Fruit fly (Drosophila melanogaster): Measurements from ENCODE around the gene Ubi-p5E.
A peak's percentile ranks its signal among the peaks of the same experiment; 100 is the strongest.

The Ubi-p5E gene

DNA sequence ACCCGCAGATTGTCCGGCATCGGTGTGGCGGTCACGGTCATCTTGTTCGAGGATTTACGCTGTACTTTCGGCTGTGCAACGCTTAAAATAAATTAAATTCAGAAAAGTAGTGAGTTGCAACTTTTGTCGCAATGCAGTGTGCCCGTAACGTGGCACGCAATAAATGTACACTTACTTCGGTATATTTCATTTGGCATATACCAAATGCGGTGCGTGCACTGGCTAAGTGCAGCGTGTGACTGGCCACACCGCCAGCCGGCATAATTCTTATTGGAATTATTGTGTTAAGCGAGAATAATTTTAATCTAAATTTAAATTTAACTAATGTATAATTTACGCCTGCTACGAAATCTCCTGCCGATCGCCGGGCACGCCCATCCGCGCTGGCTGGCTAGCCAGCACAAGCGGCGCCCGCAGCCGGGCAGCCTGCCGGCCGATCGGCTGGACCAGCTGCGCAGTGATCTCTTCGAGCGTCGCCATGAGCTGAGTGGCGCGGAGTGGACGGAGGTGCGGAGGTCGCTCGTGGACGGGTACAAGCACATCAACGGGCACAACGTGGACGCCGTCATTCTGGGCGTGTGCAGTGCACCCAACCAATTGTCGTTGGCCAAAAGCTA lies 11.7 kb upstream of the Ubi-p5E start, which contains the start of the genes Rpt4 and mldr:
Rpt4 (minus strand) TSS at position 163 of the 617 bp plus-strand sequence.
mldr (plus strand) TSS at position 221 of the 617 bp plus-strand sequence.
- TF ChIP-seq rn (GFP tag; IDR thresholded peaks at IDR 0.05) (no peak), Pif1A (GFP tag; optimal IDR thresholded peaks at IDR 0.05) (no peak), CG34367 (tag; optimal IDR thresholded peaks at IDR 0.05) (no peak), EcR (GFP tag; optimal IDR thresholded peaks at IDR 0.05) (no peak)

dm6 chrX:6287842-6288241 lies 8.4 kb upstream of the Ubi-p5E start, which contains the start of the genes Top3beta and wuho:
Gene Top3beta (minus strand): TSS chrX:6287990.
Gene wuho (plus strand): TSS chrX:6288100.
- no peak for TF ChIP-seq CG13204 (GFP tag; optimal IDR thresholded peaks at IDR 0.05)
- peak; percentile 44; the same call in 1 of the 3 replicates for TF ChIP-seq CG4496 (GFP tag; IDR thresholded peaks at IDR 0.05)
- TF ChIP-seq fd96Ca (GFP tag; IDR thresholded peaks at IDR 0.05): no peak
- TF ChIP-seq CG14655 (GFP tag; optimal IDR thresholded peaks at IDR 0.05): no peak
- no peak for TF ChIP-seq D1 (tag; optimal IDR thresholded peaks at IDR 0.05)
- no peak for TF ChIP-seq gl (tag; optimal IDR thresholded peaks at IDR 0.05)
- no peak for TF ChIP-seq CG8159 (tag; optimal IDR thresholded peaks at IDR 0.05)
- TF ChIP-seq Snoo (tag; optimal IDR thresholded peaks at IDR 0.05): no peak
- TF ChIP-seq Pif1B (GFP tag; optimal IDR thresholded peaks at IDR 0.05): no peak
- no peak for TF ChIP-seq CG8301 (tag; optimal IDR thresholded peaks at IDR 0.05)
- TF ChIP-seq CG32121 (GFP tag; IDR thresholded peaks at IDR 0.05): peak; percentile 43
- no peak for TF ChIP-seq Pif1A (GFP tag; optimal IDR thresholded peaks at IDR 0.05)
- no peak for TF ChIP-seq CG12605 (GFP tag; IDR thresholded peaks at IDR 0.05)

dm6 chrX:6283470-6283869 lies 4.0 kb upstream of the Ubi-p5E start, which contains the start of gene CG11700:
Gene CG11700 (minus strand): TSS chrX:6283575.
- TF ChIP-seq EcR (GFP tag; optimal IDR thresholded peaks at IDR 0.05): peak; percentile 64
- 0 out of 3 replicates have a peak, but pooled peaks have one; percentile 31 for TF ChIP-seq CG4496 (GFP tag; IDR thresholded peaks at IDR 0.05)
- no peak for TF ChIP-seq CG34367 (tag; optimal IDR thresholded peaks at IDR 0.05)
- TF ChIP-seq Ets98B (GFP tag; IDR thresholded peaks at IDR 0.05): peak; percentile 33; the same call in 1 of the 2 replicates
- no peak for TF ChIP-seq Snoo (tag; optimal IDR thresholded peaks at IDR 0.05)
- 0 out of 2 replicates have a peak, but pooled peaks have one; percentile 19 for TF ChIP-seq CG12605 (GFP tag; IDR thresholded peaks at IDR 0.05)

- TF ChIP-seq CG8159 (tag; optimal IDR thresholded peaks at IDR 0.05) (peak; percentile 26), CG4496 (GFP tag; IDR thresholded peaks at IDR 0.05) (0 out of 3 replicates have a peak, but pooled peaks have one; percentile 15), CG15710 (tag; optimal IDR thresholded peaks at IDR 0.05) (no peak)
Measured at dm6 chrX:6278879-6279628, 393 bp downstream of the Ubi-p5E start.

- TF ChIP-seq Snoo (tag; optimal IDR thresholded peaks at IDR 0.05): no peak
- no peak for TF ChIP-seq CG4496 (GFP tag; IDR thresholded peaks at IDR 0.05)
- no peak for TF ChIP-seq fd96Ca (GFP tag; IDR thresholded peaks at IDR 0.05)
- TF ChIP-seq rn (GFP tag; IDR thresholded peaks at IDR 0.05): no peak
- no peak for TF ChIP-seq CG32121 (GFP tag; IDR thresholded peaks at IDR 0.05)
- TF ChIP-seq Pif1B (GFP tag; optimal IDR thresholded peaks at IDR 0.05): no peak
Measured at dm6 chrX:6276590-6276989, 2.9 kb downstream of the Ubi-p5E start, which contains the start of gene CG3566. Gene CG3566 (minus strand): TSS chrX:6276724.

- TF ChIP-seq CG34367 (tag; optimal IDR thresholded peaks at IDR 0.05) (no peak), EcR (GFP tag; optimal IDR thresholded peaks at IDR 0.05) (peak; percentile 9)
Measured at dm6 chrX:6267745-6268582, 11.5 kb downstream of the Ubi-p5E start, which contains the start of gene Spt6. Gene Spt6 (plus strand): TSS chrX:6267797.

- 0 out of 2 replicates have a peak, but pooled peaks have one; percentile 31 for TF ChIP-seq rn (GFP tag; IDR thresholded peaks at IDR 0.05)
- TF ChIP-seq Pif1A (GFP tag; optimal IDR thresholded peaks at IDR 0.05): no peak
- peak; percentile 64 for TF ChIP-seq CG32121 (GFP tag; IDR thresholded peaks at IDR 0.05)
- peak; percentile 82 for TF ChIP-seq CG4496 (GFP tag; IDR thresholded peaks at IDR 0.05)
- TF ChIP-seq D1 (tag; optimal IDR thresholded peaks at IDR 0.05): no peak
- TF ChIP-seq Ets98B (GFP tag; IDR thresholded peaks at IDR 0.05): peak; percentile 65
- TF ChIP-seq CG8301 (tag; optimal IDR thresholded peaks at IDR 0.05): peak; percentile 39
- TF ChIP-seq EcR (GFP tag; optimal IDR thresholded peaks at IDR 0.05): no peak
- no peak for TF ChIP-seq gl (tag; optimal IDR thresholded peaks at IDR 0.05)
- peak; percentile 8 for TF ChIP-seq CG9948 (tag; optimal IDR thresholded peaks at IDR 0.05)
- peak; percentile 28 for TF ChIP-seq CG17806 (tag; optimal IDR thresholded peaks at IDR 0.05)
- peak; percentile 43 for TF ChIP-seq CG15710 (tag; optimal IDR thresholded peaks at IDR 0.05)
- peak; percentile 63 for TF ChIP-seq CG8159 (tag; optimal IDR thresholded peaks at IDR 0.05)
- peak; percentile 7 for TF ChIP-seq Snoo (tag; optimal IDR thresholded peaks at IDR 0.05)
- no peak for TF ChIP-seq Pif1B (GFP tag; optimal IDR thresholded peaks at IDR 0.05)
- no peak for TF ChIP-seq CG14655 (GFP tag; optimal IDR thresholded peaks at IDR 0.05)
- TF ChIP-seq CG12605 (GFP tag; IDR thresholded peaks at IDR 0.05): no peak
- peak; percentile 28 for TF ChIP-seq CG34367 (tag; optimal IDR thresholded peaks at IDR 0.05)
- TF ChIP-seq CG13204 (GFP tag; optimal IDR thresholded peaks at IDR 0.05): no peak
- TF ChIP-seq fd96Ca (GFP tag; IDR thresholded peaks at IDR 0.05): peak; percentile 74; the same call in 2 of the 3 replicates
- TF ChIP-seq CG10348 (GFP tag; IDR thresholded peaks at IDR 0.05): no peak
Measured at dm6 chrX:6267187-6267711, 12.2 kb downstream of the Ubi-p5E start, which contains the start of gene schlank. Gene schlank (minus strand): TSS chrX:6267228.
